Worm (Caenorhabditis elegans) whole organism, mixed stage, embryonic: ENCODE data around the gene col-172.

ENCODE experiments used
- mab-5 ChIP-seq: fragments of 150-350 bp; optimal IDR thresholded peaks from 2 replicates; lab custom pipeline; 2014; ENCODE audit warnings: missing biosample characterization, missing genetic modification characterization
- mep-1 ChIP-seq: fragments of 150-350 bp; optimal IDR thresholded peaks from 2 replicates; lab custom pipeline; 2017; ENCODE audit warnings: missing biosample characterization, missing genetic modification reagents, missing genetic modification characterization, inconsistent platforms
- nhr-237 ChIP-seq: fragments of 150-350 bp; optimal IDR thresholded peaks from 2 replicates; lab custom pipeline; 2014; ENCODE audit warnings: missing biosample characterization, missing genetic modification characterization
- tbx-8 ChIP-seq: fragments of 200-800 bp; sonication (Bioruptor generic); optimal IDR thresholded peaks from 2 replicates; lab custom pipeline; 2018; ENCODE audit warnings: mild to moderate bottlenecking, missing genetic modification characterization, moderate library complexity, missing compliant biosample characterization
- unc-39 ChIP-seq: fragments of 150-350 bp; optimal IDR thresholded peaks from 2 replicates; lab custom pipeline; 2014; ENCODE audit warnings: missing biosample characterization, missing genetic modification characterization
- ztf-11 ChIP-seq: fragments of 150-350 bp; optimal IDR thresholded peaks from 2 replicates; lab custom pipeline; 2014; ENCODE audit warnings: missing biosample characterization, missing genetic modification characterization

DNA sequence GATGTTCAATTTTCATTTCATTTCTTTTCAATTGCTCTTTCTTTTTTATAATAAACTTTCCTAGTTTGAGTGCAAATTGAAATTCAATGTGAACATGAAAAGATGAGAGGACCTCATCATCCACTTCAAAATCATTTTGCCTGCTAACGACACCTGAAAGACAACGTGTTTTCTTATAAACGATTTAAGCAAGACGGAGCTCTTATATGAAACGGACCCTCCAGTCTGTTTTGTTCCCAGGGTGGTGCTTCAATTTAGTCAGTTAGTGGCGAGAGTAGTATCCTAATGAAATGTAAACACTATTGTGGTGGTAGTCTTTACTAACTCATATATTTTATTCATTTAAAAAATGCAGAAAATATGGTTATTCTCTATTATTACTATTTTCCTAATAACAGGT, 36.6 kb downstream of the col-172 start, which contains the start of gene acr-3:
- TF ChIP-seq mab-5 (tag; lab: Kevin White, UChicago) (no peak), mep-1 (tag; lab: Kevin White, UChicago) (no peak), nhr-237 (tag; lab: Kevin White, UChicago) (no peak), tbx-8 (GFP tag; lab: Kevin White, UChicago) (no peak), ztf-11 (tag; lab: Kevin White, UChicago) (no peak), unc-39 (tag; lab: Kevin White, UChicago) (no peak)
